Worm (Caenorhabditis elegans) whole organism, L4 larva: Measurements from ENCODE around the gene srh-39.

ENCODE experiments used
- ama-1 ChIP-seq: fragments of 150-350 bp; optimal IDR thresholded peaks from 2 replicates; lab custom pipeline; 2014; ENCODE audit warnings: inconsistent platforms, mixed read lengths
- daf-19 ChIP-seq: fragments of 200-800 bp; sonication (Bioruptor generic); conservative IDR thresholded peaks from 2 replicates; pipeline ENCODE4 v1.3.6; 2022; ENCODE audit warnings: missing genetic modification characterization, missing compliant biosample characterization
- dpl-1 ChIP-seq: fragments of 150-350 bp; optimal IDR thresholded peaks from 2 replicates; lab custom pipeline; 2014; ENCODE audit warnings: missing biosample characterization, missing genetic modification reagents, missing genetic modification characterization
- lin-13 ChIP-seq: fragments of 150-350 bp; optimal IDR thresholded peaks from 2 replicates; lab custom pipeline; 2014; ENCODE audit warnings: missing biosample characterization, missing genetic modification reagents, missing genetic modification characterization
- lir-3 ChIP-seq: sonication (generic microtip); optimal IDR thresholded peaks from 2 replicates; lab custom pipeline; 2016; ENCODE audit warnings: mild to moderate bottlenecking, missing genetic modification characterization, missing compliant biosample characterization
- nhr-76 ChIP-seq: fragments of 150-350 bp; optimal IDR thresholded peaks from 2 replicates; lab custom pipeline; 2014; ENCODE audit warnings: missing biosample characterization, missing genetic modification characterization
- pha-4 ChIP-seq, 2 experiments: fragments of 150-350 bp in 1 of 2; fragments of 200-800 bp in 1 of 2; sonication (Bioruptor generic) in 1 of 2; IDR thresholded peaks in 1 of 2; optimal IDR thresholded peaks in 1 of 2; 2 replicates each; pipeline versions ENCODE4 v1.3.6 to Lab custom; 2014 to 2022; ENCODE audit warnings: missing genetic modification characterization in 2 of 2, missing genetic modification reagents in 2 of 2, missing biosample characterization in 1 of 2, missing compliant biosample characterization in 1 of 2
- php-3 ChIP-seq: fragments of 200-800 bp; sonication (Bioruptor generic); IDR thresholded peaks from 2 replicates; pipeline ENCODE4 v1.3.6; 2022; ENCODE audit warnings: missing genetic modification reagents, missing genetic modification characterization, missing compliant biosample characterization
- skn-1 ChIP-seq: fragments of 150-350 bp; optimal IDR thresholded peaks from 2 replicates; lab custom pipeline; 2014; ENCODE audit warnings: missing biosample characterization, missing genetic modification characterization
- snpc-4 ChIP-seq: fragments of 150-350 bp; optimal IDR thresholded peaks from 2 replicates; lab custom pipeline; 2014; ENCODE audit warnings: missing biosample characterization, missing genetic modification characterization
- unc-62 ChIP-seq, 3 experiments: fragments of 150-350 bp in 1 of 3; sonication (generic microtip); optimal IDR thresholded peaks in 2 of 3; peaks in 1 of 3; 1 replicate in 1 of 3; 2 replicates in 2 of 3; lab custom pipeline; 2014 to 2017; ENCODE audit warnings: missing biosample characterization in 3 of 3, missing genetic modification characterization in 3 of 3, missing genetic modification reagents in 3 of 3, missing genotype in 1 of 3
- zag-1 ChIP-seq: fragments of 150-350 bp; optimal IDR thresholded peaks from 2 replicates; lab custom pipeline; 2014; ENCODE audit warnings: missing biosample characterization, missing genetic modification characterization
- zip-11 ChIP-seq: fragments of 200-800 bp; sonication (Bioruptor generic); IDR thresholded peaks from 2 replicates; pipeline ENCODE4 v1.3.6; 2022; ENCODE audit warnings: missing genetic modification characterization, missing compliant biosample characterization
- ztf-11 ChIP-seq: fragments of 150-350 bp; optimal IDR thresholded peaks from 2 replicates; lab custom pipeline; 2014; ENCODE audit warnings: missing biosample characterization, missing genetic modification characterization

- TF ChIP-seq ama-1 (lab: Kevin White, UChicago) (no peak), skn-1 (no peak), zag-1 (tag; lab: Kevin White, UChicago) (no peak), lin-13 (GFP tag; lab: Kevin White, UChicago) (no peak), zip-11 (no peak), lir-3 (tag; lab: Kevin White, UChicago) (no peak), php-3 (GFP tag; lab: Robert Waterston, UW) (no peak), unc-62 (GFP tag; optimal IDR thresholded peaks at IDR 0.05 in 1 of 2; lab: Kevin White, UChicago) (no peak), unc-62 (tag; optimal IDR thresholded peaks at IDR 0.05; lab: Kevin White, UChicago) (no peak), ztf-11 (tag; lab: Kevin White, UChicago) (no peak), dpl-1 (GFP tag; lab: Kevin White, UChicago) (no peak), daf-19 (GFP tag; lab: Robert Waterston, UW) (no peak), snpc-4 (tag; lab: Kevin White, UChicago) (no peak), pha-4 (GFP tag; IDR thresholded peaks at IDR 0.05; lab: Robert Waterston, UW) (no peak), pha-4 (tag; optimal IDR thresholded peaks at IDR 0.05; lab: Kevin White, UChicago) (no peak), nhr-76 (tag; lab: Kevin White, UChicago) (no peak)
These were observed 37.8 kb upstream of the srh-39 start for ce11 chrII:7803174-7803573.
